Fruit fly (Drosophila melanogaster) whole organism, embryonic: Measurements from ENCODE around the gene Fbp1.

ENCODE experiments used
- ATbp ChIP-seq: fragments of 200-800 bp; sonication (Bioruptor generic); optimal IDR thresholded peaks from 2 replicates; lab custom pipeline; 2017; ENCODE audit warnings: missing biosample characterization, mild to moderate bottlenecking, missing genetic modification characterization, missing genetic modification reagents
- Abd-B ChIP-seq: fragments of 200-800 bp; sonication (Bioruptor generic); optimal IDR thresholded peaks from 2 replicates; lab custom pipeline; 2018; ENCODE audit warnings: missing biosample characterization, mild to moderate bottlenecking, missing genetic modification characterization, moderate library complexity
- Adf1 ChIP-seq: fragments of 200-800 bp; sonication (Bioruptor generic); IDR thresholded peaks from 2 replicates; pipeline ENCODE4 v1.3.6; 2022; ENCODE audit warnings: missing biosample characterization, missing genetic modification characterization
- Bdp1 ChIP-seq: fragments of 200-800 bp; sonication (Bioruptor generic); optimal IDR thresholded peaks from 3 replicates; lab custom pipeline; 2016; ENCODE audit warnings: missing biosample characterization, missing genetic modification characterization
- CG10274 ChIP-seq: fragments of 200-800 bp; sonication (Bioruptor generic); optimal IDR thresholded peaks from 3 replicates; lab custom pipeline; 2017; ENCODE audit warnings: missing biosample characterization, mild to moderate bottlenecking, missing genetic modification characterization
- CG10565 ChIP-seq: fragments of 200-800 bp; sonication (Bioruptor generic); optimal IDR thresholded peaks from 3 replicates; lab custom pipeline; 2016; ENCODE audit warnings: missing biosample characterization, mild to moderate bottlenecking, missing genetic modification characterization
- CG1233 ChIP-seq: fragments of 200-800 bp; sonication (Bioruptor generic); optimal IDR thresholded peaks from 4 replicates; lab custom pipeline; 2018; ENCODE audit warnings: missing biosample characterization, mild to moderate bottlenecking, missing genetic modification characterization
- CG17361 ChIP-seq: fragments of 200-800 bp; sonication (Bioruptor generic); IDR thresholded peaks from 3 replicates; pipeline ENCODE4 v1.3.6; 2022; ENCODE audit warnings: missing biosample characterization, missing genetic modification characterization
- CG17385 ChIP-seq: fragments of 200-800 bp; sonication (Bioruptor generic); optimal IDR thresholded peaks from 3 replicates; lab custom pipeline; 2018; ENCODE audit warnings: missing biosample characterization, mild to moderate bottlenecking, missing genetic modification characterization
- CG18476 ChIP-seq: fragments of 200-800 bp; sonication (Bioruptor generic); optimal IDR thresholded peaks from 2 replicates; lab custom pipeline; 2016; ENCODE audit warnings: missing biosample characterization, mild to moderate bottlenecking, missing genetic modification characterization
- CG2712 ChIP-seq: fragments of 200-800 bp; optimal IDR thresholded peaks from 3 replicates; lab custom pipeline; 2019; ENCODE audit warnings: missing biosample characterization, mild to moderate bottlenecking, missing genetic modification characterization, moderate library complexity
- CG32772 ChIP-seq: fragments of 200-800 bp; sonication (Bioruptor generic); IDR thresholded peaks from 2 replicates; pipeline ENCODE4 v1.3.6; 2022; ENCODE audit warnings: missing biosample characterization, missing genetic modification characterization
- CG3726 ChIP-seq: fragments of 200-800 bp; sonication (Bioruptor generic); IDR thresholded peaks from 3 replicates; pipeline ENCODE4, ENCODE4 v1.3.6; 2022; ENCODE audit warnings: missing biosample characterization, missing genetic modification characterization
- CG8388 ChIP-seq: fragments of 200-800 bp; sonication (Bioruptor generic); optimal IDR thresholded peaks from 2 replicates; lab custom pipeline; 2019; ENCODE audit warnings: missing biosample characterization, mild to moderate bottlenecking, missing genetic modification characterization, moderate library complexity
- CG9215 ChIP-seq: fragments of 200-800 bp; sonication (Bioruptor generic); IDR thresholded peaks from 2 replicates; pipeline ENCODE4 v1.3.6; 2022; ENCODE audit warnings: missing biosample characterization, missing genetic modification characterization
- CoRest ChIP-seq: fragments of 200-800 bp; sonication (Bioruptor generic); optimal IDR thresholded peaks from 3 replicates; lab custom pipeline; 2018; ENCODE audit warnings: missing biosample characterization, mild to moderate bottlenecking, missing genetic modification characterization, moderate library complexity
- D ChIP-seq, 2 experiments: fragments of 200-800 bp in 1 of 2; fragments of >200 bp in 1 of 2; sonication (Bioruptor generic) in 1 of 2; optimal IDR thresholded peaks; 2 replicates in 1 of 2; 3 replicates in 1 of 2; lab custom pipeline; 2017; ENCODE audit warnings: mild to moderate bottlenecking in 1 of 2, missing biosample characterization in 1 of 2, missing genetic modification characterization in 1 of 2, missing genetic modification reagents in 1 of 2
- ERR ChIP-seq: fragments of 200-800 bp; sonication (Bioruptor generic); optimal IDR thresholded peaks from 2 replicates; lab custom pipeline; 2016; ENCODE audit warnings: missing biosample characterization, missing genetic modification characterization
- Ets65A ChIP-seq: fragments of 200-800 bp; sonication (Bioruptor generic); peaks from one replicate; lab custom pipeline; 2016; ENCODE audit warnings: missing biosample characterization, missing genetic modification characterization
- H2.0 ChIP-seq: fragments of 200-800 bp; sonication (Bioruptor generic); IDR thresholded peaks from 2 replicates; pipeline ENCODE4 v1.3.6; 2022; ENCODE audit warnings: missing biosample characterization, missing genetic modification characterization
- Hey ChIP-seq: fragments of 200-800 bp; sonication (Bioruptor generic); optimal IDR thresholded peaks from 3 replicates; lab custom pipeline; 2018; ENCODE audit warnings: missing biosample characterization, mild to moderate bottlenecking, missing genetic modification characterization
- Hr51 ChIP-seq, 2 experiments: fragments of 200-800 bp; sonication (Bioruptor generic); optimal IDR thresholded peaks; 2 replicates in 1 of 2; 3 replicates in 1 of 2; lab custom pipeline; 2016 to 2018; ENCODE audit warnings: missing biosample characterization in 2 of 2, missing genetic modification characterization in 2 of 2, mild to moderate bottlenecking in 1 of 2, moderate library complexity in 1 of 2
- Nf-YC ChIP-seq: fragments of 200-800 bp; optimal IDR thresholded peaks from 3 replicates; lab custom pipeline; 2019; ENCODE audit warnings: missing biosample characterization, mild to moderate bottlenecking, missing genetic modification characterization, moderate library complexity
- Oli ChIP-seq: fragments of 200-800 bp; sonication (Bioruptor generic); optimal IDR thresholded peaks from 2 replicates; lab custom pipeline; 2018; ENCODE audit warnings: missing biosample characterization, mild to moderate bottlenecking, missing genetic modification characterization, moderate library complexity
- Pdp1 ChIP-seq, 2 experiments: fragments of 200-800 bp; sonication (Bioruptor generic); optimal IDR thresholded peaks; 3 replicates each; lab custom pipeline; 2016; ENCODE audit warnings: missing biosample characterization in 2 of 2, missing genetic modification characterization in 2 of 2, mild to moderate bottlenecking in 1 of 2, moderate library complexity in 1 of 2
- Side ChIP-seq: fragments of 200-800 bp; sonication (Bioruptor generic); optimal IDR thresholded peaks from 2 replicates; lab custom pipeline; 2016; ENCODE audit warnings: missing biosample characterization, missing genetic modification characterization
- Six4 ChIP-seq: fragments of 200-800 bp; sonication (Bioruptor generic); optimal IDR thresholded peaks from 2 replicates; lab custom pipeline; 2016; ENCODE audit warnings: missing biosample characterization, missing genetic modification characterization
- Spps ChIP-seq: fragments of 200-800 bp; sonication (Bioruptor generic); optimal IDR thresholded peaks from 2 replicates; lab custom pipeline; 2018; ENCODE audit warnings: missing biosample characterization, mild to moderate bottlenecking, missing genetic modification characterization
- TFAM ChIP-seq: fragments of 200-800 bp; sonication (Bioruptor generic); optimal IDR thresholded peaks from 2 replicates; lab custom pipeline; 2017; ENCODE audit warnings: missing biosample characterization, missing genetic modification characterization, inconsistent platforms
- Trl ChIP-seq, 3 experiments: fragments of >200 bp in 2 of 3; fragments of 200-800 bp in 1 of 3; sonication (Bioruptor generic) in 1 of 3; optimal IDR thresholded peaks; 2 replicates in 1 of 3; 3 replicates in 2 of 3; lab custom pipeline; 2016 to 2017; ENCODE audit warnings: missing biosample characterization in 1 of 3, missing genetic modification characterization in 1 of 3
- ac ChIP-seq: fragments of 200-800 bp; sonication (Bioruptor generic); optimal IDR thresholded peaks from 3 replicates; lab custom pipeline; 2017; ENCODE audit warnings: missing biosample characterization, mild to moderate bottlenecking, missing genetic modification characterization
- cg ChIP-seq: fragments of 200-800 bp; sonication (Bioruptor generic); optimal IDR thresholded peaks from 3 replicates; lab custom pipeline; 2019; ENCODE audit warnings: missing biosample characterization, mild to moderate bottlenecking, missing genetic modification characterization, moderate library complexity
- chif ChIP-seq, 2 experiments: fragments of 200-800 bp; sonication (Bioruptor generic); optimal IDR thresholded peaks; 3 replicates each; lab custom pipeline; 2016; ENCODE audit warnings: missing biosample characterization in 2 of 2, missing genetic modification characterization in 2 of 2
- crp ChIP-seq, 2 experiments: fragments of 200-800 bp; sonication (Bioruptor generic); optimal IDR thresholded peaks; 2 replicates in 1 of 2; 3 replicates in 1 of 2; lab custom pipeline; 2017; ENCODE audit warnings: missing biosample characterization in 2 of 2, missing genetic modification characterization in 2 of 2, mild to moderate bottlenecking in 1 of 2, moderate library complexity in 1 of 2
- dati ChIP-seq: fragments of 200-800 bp; sonication (Bioruptor generic); IDR thresholded peaks from 2 replicates; pipeline ENCODE4 v1.3.6; 2022; ENCODE audit warnings: missing biosample characterization, missing genetic modification characterization
- dm ChIP-seq: fragments of 200-800 bp; sonication (Bioruptor generic); optimal IDR thresholded peaks from 3 replicates; lab custom pipeline; 2016; ENCODE audit warnings: missing biosample characterization, missing genetic modification characterization
- dysf ChIP-seq: fragments of 200-800 bp; sonication (Bioruptor generic); IDR thresholded peaks from 3 replicates; pipeline ENCODE4 v1.3.6; 2022; ENCODE audit warnings: missing biosample characterization, missing genetic modification characterization
- esg ChIP-seq: fragments of 200-800 bp; sonication (Bioruptor generic); conservative IDR thresholded peaks from 2 replicates; pipeline ENCODE4 v1.3.6; 2022; ENCODE audit warnings: missing biosample characterization, missing genetic modification characterization
- gfzf ChIP-seq: fragments of 200-800 bp; sonication (Bioruptor generic); optimal IDR thresholded peaks from 2 replicates; lab custom pipeline; 2016; ENCODE audit warnings: missing biosample characterization, mild to moderate bottlenecking, missing genetic modification characterization, moderate library complexity
- jing ChIP-seq: fragments of 200-800 bp; sonication (Bioruptor generic); optimal IDR thresholded peaks from 2 replicates; lab custom pipeline; 2018; ENCODE audit warnings: missing biosample characterization, mild to moderate bottlenecking, missing genetic modification characterization
- lbe ChIP-seq: fragments of 200-800 bp; sonication (Bioruptor generic); optimal IDR thresholded peaks from 2 replicates; lab custom pipeline; 2016; ENCODE audit warnings: missing biosample characterization, mild to moderate bottlenecking, missing genetic modification characterization
- mam ChIP-seq: fragments of 200-800 bp; sonication (Bioruptor generic); optimal IDR thresholded peaks from 3 replicates; lab custom pipeline; 2016; ENCODE audit warnings: missing biosample characterization, missing genetic modification characterization
- mirr ChIP-seq: fragments of 200-800 bp; sonication (Bioruptor generic); optimal IDR thresholded peaks from 3 replicates; lab custom pipeline; 2018; ENCODE audit warnings: missing biosample characterization, mild to moderate bottlenecking, missing genetic modification characterization
- nau ChIP-seq: fragments of 200-800 bp; sonication (Bioruptor generic); optimal IDR thresholded peaks from 3 replicates; lab custom pipeline; 2017; ENCODE audit warnings: missing biosample characterization, mild to moderate bottlenecking, missing genetic modification characterization, missing genetic modification reagents
- peb ChIP-seq: fragments of 200-800 bp; sonication (Bioruptor generic); IDR thresholded peaks from 2 replicates; pipeline ENCODE4 v1.3.6; 2022; ENCODE audit warnings: missing biosample characterization, missing genetic modification characterization
- ro ChIP-seq: fragments of 200-800 bp; sonication (Bioruptor generic); IDR thresholded peaks from 2 replicates; pipeline ENCODE4 v1.3.6; 2022; ENCODE audit warnings: missing biosample characterization, missing genetic modification characterization
- seq ChIP-seq: fragments of 200-800 bp; sonication (Bioruptor generic); IDR thresholded peaks from 2 replicates; pipeline ENCODE4 v1.3.6; 2022; ENCODE audit warnings: missing biosample characterization, missing genetic modification characterization
- sr ChIP-seq: fragments of 200-800 bp; sonication (Bioruptor generic); IDR thresholded peaks from 3 replicates; pipeline ENCODE4 v1.3.6; 2022; ENCODE audit warnings: missing biosample characterization, missing genetic modification characterization
- zf30C ChIP-seq: fragments of 200-800 bp; sonication (Bioruptor generic); optimal IDR thresholded peaks from 3 replicates; lab custom pipeline; 2018; ENCODE audit warnings: missing biosample characterization, mild to moderate bottlenecking, missing genetic modification characterization

Gene Fbp1

dm6 chr3L:14131274-14131989 is 33.6 kb upstream of the Fbp1 start, which contains the start of gene Sox21b:
Sox21b (minus strand) TSS chr3L:14131324.
- TF ChIP-seq Hr51 (GFP tag; optimal IDR thresholded peaks at IDR 0.05; lab: Kevin White, UChicago) (no peak), mam (GFP tag; lab: Kevin White, UChicago) (no peak), mirr (GFP tag; lab: Kevin White, UChicago) (no peak), sr (no peak), ATbp (GFP tag; lab: Kevin White, UChicago) (no peak), dm (GFP tag; lab: Kevin White, UChicago) (no peak), Side (GFP tag; lab: Kevin White, UChicago) (no peak), nau (GFP tag; lab: Kevin White, UChicago) (no peak), Pdp1 (GFP tag; optimal IDR thresholded peaks at IDR 0.05; lab: Kevin White, UChicago) (no peak), CG10565 (no peak), CG1233 (GFP tag; lab: Kevin White, UChicago) (no peak), crp (GFP tag; optimal IDR thresholded peaks at IDR 0.05; lab: Kevin White, UChicago) (no peak), Bdp1 (no peak), Oli (no peak), Adf1 (peak; percentile 81), CG17385 (GFP tag; lab: Kevin White, UChicago) (no peak), CoRest (tag; lab: Kevin White, UChicago) (peak; percentile 71), H2.0 (GFP tag; lab: Robert Waterston, UW) (no peak), CG32772 (GFP tag; lab: Robert Waterston, UW) (peak; percentile 88), CG2712 (tag; lab: Kevin White, UChicago) (no peak), jing (GFP tag; lab: Kevin White, UChicago) (peak; percentile 46), Ets65A (GFP tag; lab: Kevin White, UChicago) (no peak), Abd-B (GFP tag; lab: Kevin White, UChicago) (no peak), cg (GFP tag; lab: Kevin White, UChicago) (peak; percentile 73), Spps (no peak), dysf (no peak), esg (GFP tag; lab: Robert Waterston, UW) (no peak), seq (GFP tag; lab: Robert Waterston, UW) (peak; percentile 76; the same call in 1 of the 2 replicates), Six4 (GFP tag; lab: Kevin White, UChicago) (peak; percentile 35), CG8388 (no peak), gfzf (GFP tag; lab: Kevin White, UChicago) (no peak), chif (GFP tag; optimal IDR thresholded peaks at IDR 0.05; lab: Kevin White, UChicago) (peak in 1 of 2 experiments; percentile 17), CG17361 (GFP tag; lab: Robert Waterston, UW) (no peak), Nf-YC (tag; lab: Kevin White, UChicago) (peak; percentile 99), TFAM (GFP tag; lab: Kevin White, UChicago) (no peak), Hey (tag; lab: Kevin White, UChicago) (no peak), CG18476 (GFP tag; lab: Kevin White, UChicago) (no peak), CG9215 (no peak), lbe (no peak), dati (GFP tag; lab: Robert Waterston, UW) (no peak), peb (no peak), D (optimal IDR thresholded peaks at IDR 0.05; lab: Kevin White, UChicago) (peak; percentile 79), D (GFP tag; optimal IDR thresholded peaks at IDR 0.05; lab: Kevin White, UChicago) (peak; percentile 17), ERR (GFP tag; lab: Kevin White, UChicago) (no peak), CG10274 (GFP tag; lab: Kevin White, UChicago) (no peak), zf30C (GFP tag; lab: Kevin White, UChicago) (no peak), ro (GFP tag; lab: Robert Waterston, UW) (no peak), Trl (optimal IDR thresholded peaks at IDR 0.05; lab: Kevin White, UChicago) (peak; percentile 36 to 66), Trl (GFP tag; optimal IDR thresholded peaks at IDR 0.05; lab: Kevin White, UChicago) (no peak), ac (peak; percentile 51), CG3726 (GFP tag; lab: Robert Waterston, UW) (no peak)
